Fruit fly (Drosophila melanogaster) ovary, adult (tissue): ENCODE results near the gene PNKP.
A peak's percentile ranks its signal among the peaks of the same experiment; 100 is the strongest.

ENCODE experiments used
- CG17801 ChIP-seq: fragments of 200-800 bp; optimal IDR thresholded peaks from 2 replicates; lab custom pipeline; 2019; ENCODE audit warnings: missing biosample characterization, mild to moderate bottlenecking, missing genetic modification characterization, moderate library complexity; ENCODE audit not compliant: partially characterized antibody

The PNKP gene

dm6 chr3R:8316344-8317105 is 26.8 kb downstream of the PNKP start, which contains the start of gene Coq2:
Gene Coq2 (minus strand): TSS chr3R:8316543.
- no peak for TF ChIP-seq CG17801 (GFP tag; lab: Kevin White, UChicago)

DNA sequence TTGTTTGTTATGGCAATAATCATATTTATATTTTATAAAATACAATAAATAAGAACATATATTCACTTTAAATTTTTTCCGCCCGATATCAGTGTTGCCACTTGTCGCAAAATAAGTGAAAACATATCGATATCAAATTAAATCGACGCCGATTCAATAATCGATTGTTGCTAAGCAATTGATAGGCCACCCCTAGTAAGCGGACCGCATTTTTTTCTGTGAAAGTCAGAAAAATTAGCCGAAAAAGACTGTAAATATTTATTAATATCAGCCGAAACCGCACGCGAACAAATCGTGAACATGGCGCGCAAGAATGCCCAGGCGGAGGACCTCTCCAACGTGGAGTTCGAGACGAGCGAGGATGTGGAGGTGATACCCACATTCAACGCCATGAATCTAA is 30.3 kb downstream of the PNKP start, which contains the start of gene CG7483:
CG7483 (plus strand) TSS at position 171 of the 400 bp plus-strand sequence.
- TF ChIP-seq CG17801 (GFP tag; lab: Kevin White, UChicago) = peak; percentile 58

dm6 chr3R:8312037-8312436 is 31.3 kb downstream of the PNKP start, which contains the start of the genes CG11694 and CG11698:
Gene CG11694 (minus strand): TSS chr3R:8312137.
Gene CG11698 (plus strand): TSS chr3R:8312188.
- no peak for TF ChIP-seq CG17801 (GFP tag; lab: Kevin White, UChicago)

DNA sequence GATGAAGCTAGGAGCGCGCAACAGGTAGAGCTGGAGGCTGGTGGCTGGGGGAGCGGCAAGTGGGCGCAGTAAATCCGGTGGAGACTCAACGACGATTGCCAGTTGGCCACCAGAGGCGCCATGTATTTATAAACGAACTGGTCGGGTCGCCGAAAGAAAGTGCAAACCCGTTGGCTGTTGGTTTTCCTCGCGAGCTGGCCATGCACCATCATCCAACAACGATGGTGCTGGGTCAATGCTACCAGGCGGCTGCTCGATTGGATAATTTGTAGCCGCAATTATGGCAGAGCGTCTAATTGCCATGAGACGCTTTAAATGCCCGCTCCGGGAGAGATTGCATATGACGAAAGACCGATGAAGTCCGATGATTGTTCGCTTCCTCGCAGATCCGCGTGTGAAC is 32.6 kb downstream of the PNKP start, which contains the start of gene CG11693:
CG11693 (minus strand) TSS at position 101 of the 400 bp plus-strand sequence.
- no peak for TF ChIP-seq CG17801 (GFP tag; lab: Kevin White, UChicago)

- no peak for TF ChIP-seq CG17801 (GFP tag; lab: Kevin White, UChicago)
Observed at dm6 chr3R:8308515-8308959, 34.8 kb downstream of the PNKP start, which contains the start of gene tex. Gene tex (minus strand): TSS chr3R:8308645.

- TF ChIP-seq CG17801 (GFP tag; lab: Kevin White, UChicago) = no peak
Observed at dm6 chr3R:8307283-8307682, 36.0 kb downstream of the PNKP start.

DNA sequence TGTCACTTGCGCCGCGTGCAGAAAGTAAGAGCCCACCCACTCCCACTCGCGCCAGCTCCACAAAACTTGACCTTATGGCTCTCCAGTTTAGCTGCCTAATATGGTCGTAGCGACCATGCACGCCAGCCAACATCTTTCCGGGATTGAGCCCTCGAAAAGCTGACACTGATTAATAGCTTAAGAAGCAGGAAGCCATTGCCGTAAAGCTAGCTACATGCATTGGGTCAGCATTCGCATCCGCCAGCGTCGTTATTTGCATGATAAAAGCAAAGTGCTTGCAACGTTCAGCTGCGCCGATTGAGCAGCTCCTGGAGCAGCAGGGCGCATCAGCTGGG is 36.4 kb downstream of the PNKP start:
- no peak for TF ChIP-seq CG17801 (GFP tag; lab: Kevin White, UChicago)

- TF ChIP-seq CG17801 (GFP tag; lab: Kevin White, UChicago) = no peak
Observed at dm6 chr3R:8306188-8306926, 37.0 kb downstream of the PNKP start.

DNA sequence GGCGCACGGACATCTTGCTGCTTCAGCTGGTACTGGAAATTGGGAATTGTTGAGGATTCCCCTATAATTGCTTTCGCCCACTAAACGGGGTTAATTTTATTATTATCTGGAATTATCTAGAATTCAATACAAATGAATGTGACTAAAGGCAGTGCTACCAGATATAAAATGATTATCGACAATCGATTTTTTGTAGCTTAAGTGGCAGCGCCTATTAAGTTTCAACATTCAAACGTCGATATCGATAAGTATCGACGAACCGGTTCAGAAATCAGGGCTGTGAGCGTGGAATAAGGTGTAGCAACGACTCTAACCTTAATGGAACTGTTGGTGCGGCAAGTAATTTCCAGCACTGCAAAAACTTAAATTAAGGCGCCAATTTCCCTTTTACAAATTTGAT is 38.2 kb downstream of the PNKP start, which contains the start of gene Sgt1:
Sgt1 (minus strand) TSS at position 165 of the 400 bp plus-strand sequence.
- peak; percentile 37 for TF ChIP-seq CG17801 (GFP tag; lab: Kevin White, UChicago)

dm6 chr3R:8303848-8304247 is 39.5 kb downstream of the PNKP start, which contains the start of gene nac:
Gene nac (minus strand): TSS chr3R:8304023.
- no peak for TF ChIP-seq CG17801 (GFP tag; lab: Kevin White, UChicago)

DNA sequence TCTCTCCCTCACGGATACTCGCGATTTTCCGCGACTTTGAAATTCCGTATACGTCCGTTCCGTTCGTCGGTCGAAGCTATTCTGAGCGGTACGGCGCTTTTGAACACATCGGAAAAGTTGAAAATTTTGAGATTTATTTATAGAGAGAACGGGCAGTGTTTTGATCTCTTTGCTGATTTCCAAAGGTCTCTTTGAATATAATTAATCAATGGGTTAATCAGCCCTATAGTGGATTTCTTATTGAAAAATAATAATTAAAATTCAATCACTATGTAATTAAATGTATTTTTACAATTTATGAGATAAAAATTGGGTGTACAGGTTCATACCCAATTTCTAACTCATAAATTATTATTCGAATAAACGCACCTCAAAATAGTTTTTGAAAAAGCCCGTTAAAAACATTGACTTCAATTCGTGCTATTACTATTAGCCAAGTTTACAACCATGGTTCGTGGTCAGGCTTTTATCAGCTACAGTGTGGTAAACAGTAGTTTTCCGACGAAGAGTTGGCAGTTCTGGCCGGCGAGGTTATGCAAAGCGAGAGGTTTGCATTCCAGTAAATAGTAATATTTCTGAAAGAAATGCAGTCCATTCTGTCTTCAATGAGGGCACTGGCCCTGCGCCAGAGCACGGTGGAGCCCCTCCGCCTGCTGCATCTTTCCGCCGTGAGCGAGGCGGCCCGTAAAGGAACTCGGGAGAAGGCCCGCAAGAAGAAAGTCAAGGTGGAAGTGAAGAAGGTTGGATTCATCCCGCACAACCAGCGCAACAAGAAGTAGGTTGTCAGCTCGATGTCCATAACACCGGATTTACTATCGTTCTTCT is 42.2 kb downstream of the PNKP start, which contains the start of the genes CG9626 and mRpL1:
CG9626 (minus strand) TSS at position 51 of the 825 bp plus-strand sequence.
mRpL1 (plus strand) TSS at position 513 of the 825 bp plus-strand sequence.
- no peak for TF ChIP-seq CG17801 (GFP tag; lab: Kevin White, UChicago)

DNA sequence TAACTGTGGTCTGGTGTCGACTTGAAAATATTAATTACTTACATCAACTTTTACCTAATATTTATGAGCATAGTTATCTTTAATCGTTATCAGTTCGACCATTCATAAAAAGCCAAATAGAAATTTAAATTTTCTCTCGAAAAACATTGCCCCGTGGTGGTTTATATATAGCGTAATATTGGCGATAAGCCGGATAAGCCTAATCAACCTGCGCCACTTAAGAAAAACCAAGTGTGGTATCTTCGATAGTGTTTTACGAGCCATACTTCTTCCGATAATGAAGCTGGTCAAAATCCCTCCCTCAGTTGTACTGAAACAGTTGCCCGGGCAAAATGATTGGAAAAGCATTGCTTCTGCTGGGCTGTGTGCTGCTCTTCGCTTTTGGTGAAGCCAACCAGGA is 51.3 kb downstream of the PNKP start, which contains the start of gene CG31463:
CG31463 (plus strand) TSS at position 302 of the 400 bp plus-strand sequence.
- no peak for TF ChIP-seq CG17801 (GFP tag; lab: Kevin White, UChicago)
